Fruit fly (Drosophila melanogaster) whole organism, embryonic: ENCODE measurements around the gene SMSr.
A peak's percentile ranks its signal among the peaks of the same experiment; 100 is the strongest.

Experiments
- ATbp ChIP-seq: fragments of 200-800 bp; sonication (Bioruptor generic); optimal IDR thresholded peaks from 2 replicates; lab custom pipeline; 2017; ENCODE audit warnings: missing biosample characterization, mild to moderate bottlenecking, missing genetic modification characterization, missing genetic modification reagents
- CG10366 ChIP-seq: fragments of 200-800 bp; sonication (Bioruptor generic); IDR thresholded peaks from 2 replicates; pipeline ENCODE4 v1.3.6; 2022; ENCODE audit warnings: missing biosample characterization, missing genetic modification characterization
- CG10979 ChIP-seq: fragments of 200-800 bp; sonication (Bioruptor generic); optimal IDR thresholded peaks from 2 replicates; lab custom pipeline; 2018; ENCODE audit warnings: missing biosample characterization, mild to moderate bottlenecking, missing genetic modification characterization, moderate library complexity
- CG12219 ChIP-seq: fragments of 200-800 bp; sonication (Bioruptor generic); optimal IDR thresholded peaks from 3 replicates; lab custom pipeline; 2018; ENCODE audit warnings: missing biosample characterization, mild to moderate bottlenecking, missing genetic modification characterization
- CG13287 ChIP-seq: fragments of 200-800 bp; sonication (Bioruptor generic); IDR thresholded peaks from 2 replicates; pipeline ENCODE4 v1.3.6; 2022; ENCODE audit warnings: missing biosample characterization, missing genetic modification characterization; ENCODE audit not compliant: partially characterized antibody
- CG14050 ChIP-seq: fragments of 200-800 bp; sonication (Bioruptor generic); IDR thresholded peaks from 3 replicates; pipeline ENCODE4 v1.3.6; 2022; ENCODE audit warnings: missing biosample characterization, missing genetic modification characterization
- CG15514 ChIP-seq: fragments of 200-800 bp; sonication (Bioruptor generic); optimal IDR thresholded peaks from 3 replicates; lab custom pipeline; 2017; ENCODE audit warnings: missing biosample characterization, missing genetic modification characterization, mild to moderate bottlenecking, moderate library complexity, missing genetic modification reagents
- CG1603 ChIP-seq: fragments of 200-800 bp; sonication (Bioruptor generic); optimal IDR thresholded peaks from 2 replicates; lab custom pipeline; 2019; ENCODE audit warnings: missing biosample characterization, mild to moderate bottlenecking, missing genetic modification characterization, moderate library complexity
- CG17328 ChIP-seq: fragments of 200-800 bp; sonication (Bioruptor generic); IDR thresholded peaks from 2 replicates; pipeline ENCODE4 v1.3.6; 2022; ENCODE audit warnings: missing biosample characterization, missing genetic modification characterization
- CG17361 ChIP-seq: fragments of 200-800 bp; sonication (Bioruptor generic); IDR thresholded peaks from 3 replicates; pipeline ENCODE4 v1.3.6; 2022; ENCODE audit warnings: missing biosample characterization, missing genetic modification characterization
- CG17829 ChIP-seq: fragments of 200-800 bp; optimal IDR thresholded peaks from 2 replicates; lab custom pipeline; 2019; ENCODE audit warnings: missing biosample characterization, mild to moderate bottlenecking, missing genetic modification characterization, moderate library complexity
- CG18599 ChIP-seq: fragments of 200-800 bp; sonication (Bioruptor generic); optimal IDR thresholded peaks from 3 replicates; lab custom pipeline; 2017; ENCODE audit warnings: missing biosample characterization, missing genetic modification characterization, mild to moderate bottlenecking, moderate library complexity, missing genetic modification reagents
- CG18619 ChIP-seq: fragments of 200-800 bp; sonication (Bioruptor generic); optimal IDR thresholded peaks from 3 replicates; lab custom pipeline; 2017; ENCODE audit warnings: missing biosample characterization, mild to moderate bottlenecking, missing genetic modification characterization
- CG32532 ChIP-seq: fragments of 200-800 bp; sonication (Bioruptor generic); IDR thresholded peaks from 2 replicates; pipeline ENCODE4 v1.3.6; 2022; ENCODE audit warnings: missing biosample characterization, missing genetic modification characterization
- CG3407 ChIP-seq: fragments of 200-800 bp; sonication (Bioruptor generic); optimal IDR thresholded peaks from 2 replicates; lab custom pipeline; 2018; ENCODE audit warnings: missing biosample characterization, mild to moderate bottlenecking, missing genetic modification characterization
- CG6175 ChIP-seq: fragments of 200-800 bp; sonication (Bioruptor generic); IDR thresholded peaks from 3 replicates; pipeline ENCODE4 v1.3.6; 2022; ENCODE audit warnings: missing biosample characterization, missing genetic modification characterization
- CG8924 ChIP-seq: fragments of 200-800 bp; optimal IDR thresholded peaks from 3 replicates; lab custom pipeline; 2019; ENCODE audit warnings: missing biosample characterization, mild to moderate bottlenecking, missing genetic modification characterization, moderate library complexity
- CG9437 ChIP-seq: fragments of 200-800 bp; sonication (Bioruptor generic); optimal IDR thresholded peaks from 2 replicates; lab custom pipeline; 2018; ENCODE audit warnings: missing biosample characterization, mild to moderate bottlenecking, missing genetic modification characterization
- CrebB ChIP-seq: fragments of 200-800 bp; sonication (Bioruptor generic); optimal IDR thresholded peaks from 3 replicates; lab custom pipeline; 2018; ENCODE audit warnings: missing biosample characterization, mild to moderate bottlenecking, missing genetic modification characterization
- E2f2 ChIP-seq: fragments of 200-800 bp; sonication (Bioruptor generic); IDR thresholded peaks from 2 replicates; pipeline ENCODE4 v1.3.6; 2022; ENCODE audit warnings: missing biosample characterization, missing genetic modification characterization
- Ets97D ChIP-seq: fragments of 200-800 bp; sonication (Bioruptor generic); optimal IDR thresholded peaks from 3 replicates; lab custom pipeline; 2016; ENCODE audit warnings: missing biosample characterization, missing genetic modification characterization
- Nf-YC ChIP-seq: fragments of 200-800 bp; optimal IDR thresholded peaks from 3 replicates; lab custom pipeline; 2019; ENCODE audit warnings: missing biosample characterization, mild to moderate bottlenecking, missing genetic modification characterization, moderate library complexity
- Rfx ChIP-seq: fragments of 200-800 bp; sonication (Bioruptor generic); IDR thresholded peaks from 2 replicates; pipeline ENCODE4 v1.3.6; 2022; ENCODE audit warnings: missing biosample characterization, missing genetic modification characterization
- Sox100B ChIP-seq: fragments of 200-800 bp; sonication (Bioruptor generic); optimal IDR thresholded peaks from 3 replicates; lab custom pipeline; 2018; ENCODE audit warnings: missing biosample characterization, mild to moderate bottlenecking, missing genetic modification characterization
- Sry-δ ChIP-seq: fragments of 200-800 bp; sonication (Bioruptor generic); optimal IDR thresholded peaks from 2 replicates; lab custom pipeline; 2016; ENCODE audit warnings: missing biosample characterization, missing genetic modification characterization
- Trl ChIP-seq, 3 experiments: fragments of >200 bp in 2 of 3; fragments of 200-800 bp in 1 of 3; sonication (Bioruptor generic) in 1 of 3; optimal IDR thresholded peaks; 2 replicates in 1 of 3; 3 replicates in 2 of 3; lab custom pipeline; 2016 to 2017; ENCODE audit warnings: missing biosample characterization in 1 of 3, missing genetic modification characterization in 1 of 3
- bsh ChIP-seq, 2 experiments: fragments of 200-800 bp; sonication (Bioruptor generic); optimal IDR thresholded peaks; 2 replicates each; lab custom pipeline; 2017 to 2018; ENCODE audit warnings: mild to moderate bottlenecking in 2 of 2, missing biosample characterization in 2 of 2, missing genetic modification characterization in 2 of 2, moderate library complexity in 1 of 2
- chinmo ChIP-seq: fragments of 200-800 bp; sonication (Bioruptor generic); IDR thresholded peaks from 4 replicates; pipeline ENCODE4 v1.3.6; 2022; ENCODE audit warnings: missing biosample characterization, missing genetic modification characterization; ENCODE audit not compliant: partially characterized antibody
- chm ChIP-seq: fragments of 200-800 bp; sonication (Bioruptor generic); IDR thresholded peaks from 2 replicates; pipeline ENCODE4 v1.3.6; 2022; ENCODE audit warnings: missing biosample characterization, missing genetic modification characterization
- croc ChIP-seq: fragments of 200-800 bp; sonication (Bioruptor generic); conservative IDR thresholded peaks from 3 replicates; pipeline ENCODE4 v1.3.6; 2022; ENCODE audit warnings: missing biosample characterization, missing genetic modification characterization
- exex ChIP-seq: fragments of 200-800 bp; sonication (Bioruptor generic); optimal IDR thresholded peaks from 4 replicates; lab custom pipeline; 2018; ENCODE audit warnings: missing biosample characterization, mild to moderate bottlenecking, missing genetic modification characterization, moderate library complexity
- insv ChIP-seq, 2 experiments: fragments of 200-800 bp; sonication (Bioruptor generic); optimal IDR thresholded peaks; 3 replicates each; lab custom pipeline; 2016 to 2018; ENCODE audit warnings: missing biosample characterization in 2 of 2, missing genetic modification characterization in 2 of 2
- kni ChIP-seq: fragments of 200-800 bp; sonication (Bioruptor generic); optimal IDR thresholded peaks from 3 replicates; lab custom pipeline; 2017; ENCODE audit warnings: mild to moderate bottlenecking, missing biosample characterization, missing genetic modification reagents, missing genetic modification characterization
- mam ChIP-seq: fragments of 200-800 bp; sonication (Bioruptor generic); optimal IDR thresholded peaks from 3 replicates; lab custom pipeline; 2016; ENCODE audit warnings: missing biosample characterization, missing genetic modification characterization
- mirr ChIP-seq: fragments of 200-800 bp; sonication (Bioruptor generic); optimal IDR thresholded peaks from 3 replicates; lab custom pipeline; 2018; ENCODE audit warnings: missing biosample characterization, mild to moderate bottlenecking, missing genetic modification characterization
- pho ChIP-seq: fragments of 200-800 bp; sonication (Bioruptor generic); optimal IDR thresholded peaks from 2 replicates; lab custom pipeline; 2016; ENCODE audit warnings: missing biosample characterization, missing genetic modification characterization
- phol ChIP-seq: fragments of 200-800 bp; sonication (Bioruptor generic); optimal IDR thresholded peaks from 3 replicates; lab custom pipeline; 2018; ENCODE audit warnings: missing biosample characterization, mild to moderate bottlenecking, missing genetic modification characterization, moderate library complexity
- pzg ChIP-seq: fragments of 200-800 bp; sonication (Bioruptor generic); optimal IDR thresholded peaks from 3 replicates; lab custom pipeline; 2018; ENCODE audit warnings: missing biosample characterization, mild to moderate bottlenecking, missing genetic modification characterization, moderate library complexity
- stwl ChIP-seq: fragments of 200-800 bp; sonication (Bioruptor generic); optimal IDR thresholded peaks from 3 replicates; lab custom pipeline; 2018; ENCODE audit warnings: missing biosample characterization, mild to moderate bottlenecking, missing genetic modification characterization, moderate library complexity
- tap ChIP-seq: fragments of 200-800 bp; optimal IDR thresholded peaks from 3 replicates; lab custom pipeline; 2019; ENCODE audit warnings: missing biosample characterization, mild to moderate bottlenecking, missing genetic modification characterization, moderate library complexity
- twi ChIP-seq: fragments of 200-800 bp; optimal IDR thresholded peaks from 2 replicates; lab custom pipeline; 2019; ENCODE audit warnings: missing biosample characterization, mild to moderate bottlenecking, missing genetic modification characterization, moderate library complexity
- vvl ChIP-seq: fragments of 200-800 bp; sonication (Bioruptor generic); IDR thresholded peaks from 2 replicates; pipeline ENCODE4 v1.3.6; 2022; ENCODE audit warnings: missing biosample characterization, missing genetic modification characterization
- zen2 ChIP-seq: fragments of 200-800 bp; sonication (Bioruptor generic); IDR thresholded peaks from 3 replicates; pipeline ENCODE4 v1.3.6; 2022; ENCODE audit warnings: missing biosample characterization, missing genetic modification characterization; ENCODE audit not compliant: partially characterized antibody
- zfh1 ChIP-seq: fragments of 200-800 bp; sonication (Bioruptor generic); IDR thresholded peaks from 3 replicates; pipeline ENCODE4 v1.3.6; 2022; ENCODE audit warnings: missing biosample characterization, missing genetic modification characterization

The SMSr gene

dm6 chr3L:7368934-7369333 is 12.3 kb downstream of the SMSr start, which contains the start of gene Sh3beta (continued):
- no peak for TF ChIP-seq Trl (optimal IDR thresholded peaks at IDR 0.05; lab: Kevin White, UChicago)
- no peak for TF ChIP-seq Trl (GFP tag; optimal IDR thresholded peaks at IDR 0.05; lab: Kevin White, UChicago)
- TF ChIP-seq croc = no peak
- no peak for TF ChIP-seq Ets97D (GFP tag; lab: Kevin White, UChicago)

dm6 chr3L:7367798-7368678 is 13.2 kb downstream of the SMSr start:
- TF ChIP-seq Rfx (GFP tag; lab: Robert Waterston, UW) (peak; percentile 65), CrebB (peak; percentile 16), CG8924 (tag; lab: Kevin White, UChicago) (peak; percentile 42), ATbp (GFP tag; lab: Kevin White, UChicago) (no peak), CG10366 (GFP tag; lab: Robert Waterston, UW) (peak; percentile 40; the same call in 1 of the 2 replicates), bsh (GFP tag; optimal IDR thresholded peaks at IDR 0.05; lab: Kevin White, UChicago) (peak in 1 of 2 experiments; percentile 37), Sox100B (GFP tag; lab: Kevin White, UChicago) (peak; percentile 48), phol (tag; lab: Kevin White, UChicago) (peak; percentile 40), chm (0 out of 2 replicates have a peak, but pooled peaks have one; percentile 8), CG18619 (GFP tag; lab: Kevin White, UChicago) (peak; percentile 16), pzg (GFP tag; lab: Kevin White, UChicago) (peak; percentile 18), Sry-δ (peak; percentile 19), exex (peak; percentile 88), CG15514 (GFP tag; lab: Kevin White, UChicago) (peak; percentile 34), CG10979 (peak; percentile 24), CG17361 (GFP tag; lab: Robert Waterston, UW) (peak; percentile 62; the same call in 1 of the 3 replicates), zen2 (GFP tag; lab: Robert Waterston, UW) (no peak), CG9437 (no peak), CG6175 (GFP tag; lab: Robert Waterston, UW) (no peak), tap (tag; lab: Kevin White, UChicago) (peak; percentile 29), CG18599 (GFP tag; lab: Kevin White, UChicago) (peak; percentile 53), CG3407 (no peak), CG14050 (GFP tag; lab: Robert Waterston, UW) (peak; percentile 53; the same call in 2 of the 3 replicates), kni (GFP tag; lab: Kevin White, UChicago) (peak; percentile 52), mam (GFP tag; lab: Kevin White, UChicago) (no peak), vvl (GFP tag; lab: Robert Waterston, UW) (peak; percentile 49), mirr (GFP tag; lab: Kevin White, UChicago) (peak; percentile 94), CG1603 (tag; lab: Kevin White, UChicago) (peak; percentile 12), CG17328 (peak; percentile 33; the same call in 1 of the 2 replicates), pho (no peak), insv (GFP tag; optimal IDR thresholded peaks at IDR 0.05; lab: Kevin White, UChicago) (peak; percentile 11 to 92), Nf-YC (peak; percentile 31), CG12219 (GFP tag; lab: Kevin White, UChicago) (peak; percentile 18), twi (tag; lab: Kevin White, UChicago) (no peak), zfh1 (GFP tag; lab: Robert Waterston, UW) (peak; percentile 47; the same call in 2 of the 3 replicates), CG17829 (tag; lab: Kevin White, UChicago) (peak; percentile 20), stwl (no peak), CG13287 (GFP tag; lab: Robert Waterston, UW) (0 out of 2 replicates have a peak, but pooled peaks have one; percentile 17), E2f2 (peak; percentile 24; the same call in 1 of the 2 replicates), CG32532 (peak; percentile 57), chinmo (GFP tag; lab: Robert Waterston, UW) (peak; percentile 81; the same call in 2 of the 4 replicates), Trl (optimal IDR thresholded peaks at IDR 0.05; lab: Kevin White, UChicago) (peak in 1 of 2 experiments; percentile 19), Trl (GFP tag; optimal IDR thresholded peaks at IDR 0.05; lab: Kevin White, UChicago) (no peak)
